Fruit fly (Drosophila melanogaster) whole organism, pupa: ENCODE results near the gene CG31381.

Experiments used
- CG10348 ChIP-seq: fragments of 200-800 bp; sonication (Bioruptor generic); IDR thresholded peaks from 2 replicates; pipeline ENCODE4 v1.3.6; 2022; ENCODE audit warnings: missing biosample characterization, missing genetic modification characterization
- CG12605 ChIP-seq: fragments of 200-800 bp; sonication (Bioruptor generic); IDR thresholded peaks from 2 replicates; pipeline ENCODE4 v1.3.6; 2022; ENCODE audit warnings: missing biosample characterization, missing genetic modification characterization
- CG13204 ChIP-seq: fragments of 200-800 bp; sonication (Bioruptor generic); optimal IDR thresholded peaks from 2 replicates; lab custom pipeline; 2018; ENCODE audit warnings: missing biosample characterization, mild to moderate bottlenecking, missing genetic modification characterization, moderate library complexity
- CG14655 ChIP-seq: fragments of 200-800 bp; sonication (Bioruptor generic); optimal IDR thresholded peaks from 3 replicates; lab custom pipeline; 2017; ENCODE audit warnings: mild to moderate bottlenecking, missing biosample characterization, missing genetic modification reagents, missing genetic modification characterization
- CG15710 ChIP-seq: fragments of 200-800 bp; sonication (Bioruptor generic); optimal IDR thresholded peaks from 2 replicates; lab custom pipeline; 2018; ENCODE audit warnings: missing biosample characterization, mild to moderate bottlenecking, missing genetic modification characterization, moderate library complexity
- CG17806 ChIP-seq: fragments of 200-800 bp; sonication (Bioruptor generic); optimal IDR thresholded peaks from 2 replicates; lab custom pipeline; 2018; ENCODE audit warnings: missing biosample characterization, mild to moderate bottlenecking, missing genetic modification characterization, moderate library complexity
- CG32121 ChIP-seq: fragments of 200-800 bp; sonication (Bioruptor generic); IDR thresholded peaks from 2 replicates; pipeline ENCODE4 v1.3.6; 2022; ENCODE audit warnings: missing biosample characterization, missing genetic modification characterization
- CG34367 ChIP-seq: fragments of 200-800 bp; sonication (Bioruptor generic); optimal IDR thresholded peaks from 2 replicates; lab custom pipeline; 2018; ENCODE audit warnings: missing biosample characterization, mild to moderate bottlenecking, missing genetic modification characterization
- CG4496 ChIP-seq: fragments of 200-800 bp; sonication (Bioruptor generic); IDR thresholded peaks from 3 replicates; pipeline ENCODE4 v1.3.6; 2022; ENCODE audit warnings: missing biosample characterization, missing genetic modification characterization
- CG8159 ChIP-seq: fragments of 200-800 bp; sonication (Bioruptor generic); optimal IDR thresholded peaks from 3 replicates; lab custom pipeline; 2018; ENCODE audit warnings: missing biosample characterization, mild to moderate bottlenecking, missing genetic modification characterization, moderate library complexity
- CG8301 ChIP-seq: fragments of 200-800 bp; sonication (Bioruptor generic); optimal IDR thresholded peaks from 2 replicates; lab custom pipeline; 2018; ENCODE audit warnings: missing biosample characterization, mild to moderate bottlenecking, missing genetic modification characterization
- CG9948 ChIP-seq: fragments of 200-800 bp; sonication (Bioruptor generic); optimal IDR thresholded peaks from 2 replicates; lab custom pipeline; 2018; ENCODE audit warnings: missing biosample characterization, mild to moderate bottlenecking, missing genetic modification characterization, moderate library complexity
- D1 ChIP-seq: fragments of 200-800 bp; sonication (Bioruptor generic); optimal IDR thresholded peaks from 2 replicates; lab custom pipeline; 2018; ENCODE audit warnings: missing biosample characterization, mild to moderate bottlenecking, missing genetic modification characterization, moderate library complexity
- EcR ChIP-seq: fragments of 200-800 bp; sonication (Bioruptor generic); optimal IDR thresholded peaks from 3 replicates; lab custom pipeline; 2019; ENCODE audit warnings: missing biosample characterization, missing genetic modification characterization, mild to moderate bottlenecking, moderate library complexity, missing genetic modification reagents
- Ets98B ChIP-seq: fragments of 200-800 bp; sonication (Bioruptor generic); IDR thresholded peaks from 2 replicates; pipeline ENCODE4 v1.3.6; 2022; ENCODE audit warnings: missing biosample characterization, missing genetic modification characterization
- Pif1A ChIP-seq: fragments of 200-800 bp; sonication (Bioruptor generic); optimal IDR thresholded peaks from 3 replicates; lab custom pipeline; 2016; ENCODE audit warnings: missing biosample characterization, missing genetic modification characterization
- Pif1B ChIP-seq: fragments of 200-800 bp; sonication (Bioruptor generic); optimal IDR thresholded peaks from 3 replicates; lab custom pipeline; 2016; ENCODE audit warnings: missing biosample characterization, missing genetic modification characterization
- Snoo ChIP-seq: fragments of 200-800 bp; sonication (Bioruptor generic); optimal IDR thresholded peaks from 3 replicates; lab custom pipeline; 2017; ENCODE audit warnings: missing biosample characterization, mild to moderate bottlenecking, missing genetic modification characterization, inconsistent platforms
- fd96Ca ChIP-seq: fragments of 200-800 bp; sonication (Bioruptor generic); IDR thresholded peaks from 3 replicates; pipeline ENCODE4 v1.3.6; 2022; ENCODE audit warnings: missing biosample characterization, missing genetic modification characterization
- gl ChIP-seq: fragments of 200-800 bp; sonication (Bioruptor generic); optimal IDR thresholded peaks from 2 replicates; lab custom pipeline; 2018; ENCODE audit warnings: missing biosample characterization, mild to moderate bottlenecking, missing genetic modification characterization
- rn ChIP-seq: fragments of 200-800 bp; sonication (Bioruptor generic); IDR thresholded peaks from 2 replicates; pipeline ENCODE4 v1.3.6; 2022; ENCODE audit warnings: missing biosample characterization, missing genetic modification characterization

CG31381 gene

DNA sequence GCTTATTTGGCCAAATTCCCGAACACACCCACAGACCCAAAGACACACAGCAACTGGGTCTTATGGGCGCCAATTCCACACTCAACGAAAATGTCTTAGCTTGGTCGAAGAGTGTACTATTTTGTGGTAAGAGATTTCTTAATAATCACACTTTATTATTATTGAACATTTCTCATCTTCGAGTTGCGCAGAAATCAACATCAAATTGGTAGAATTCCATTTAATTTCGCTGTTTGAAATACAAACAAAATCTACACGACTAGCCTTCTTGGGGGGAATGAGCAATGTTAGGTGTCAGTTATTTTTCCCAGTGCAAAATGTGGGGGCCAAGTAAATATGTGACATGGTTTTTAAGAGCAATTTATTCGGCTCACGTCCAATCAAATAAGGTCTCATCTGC is 14.1 kb downstream of the CG31381 start:
- TF ChIP-seq D1 (tag; lab: Kevin White, UChicago) (no peak), CG9948 (tag; lab: Kevin White, UChicago) (no peak), CG13204 (GFP tag; lab: Kevin White, UChicago) (no peak), Pif1B (GFP tag; lab: Kevin White, UChicago) (no peak), CG4496 (GFP tag; lab: Robert Waterston, UW) (no peak), gl (tag; lab: Kevin White, UChicago) (no peak), CG34367 (tag; lab: Kevin White, UChicago) (no peak), Snoo (no peak), fd96Ca (peak; percentile 50; the same call in 1 of the 3 replicates), CG15710 (tag; lab: Kevin White, UChicago) (no peak), CG8159 (tag; lab: Kevin White, UChicago) (no peak), CG10348 (GFP tag; lab: Robert Waterston, UW) (no peak), Ets98B (GFP tag; lab: Robert Waterston, UW) (peak; percentile 39), CG12605 (GFP tag; lab: Robert Waterston, UW) (no peak), rn (GFP tag; lab: Robert Waterston, UW) (no peak), CG17806 (no peak), CG8301 (tag; lab: Kevin White, UChicago) (peak; percentile 51), CG32121 (GFP tag; lab: Robert Waterston, UW) (no peak; the same call in 1 of the 2 replicates), EcR (GFP tag; lab: Kevin White, UChicago) (no peak), Pif1A (GFP tag; lab: Kevin White, UChicago) (peak; percentile 3), CG14655 (GFP tag; lab: Kevin White, UChicago) (peak; percentile 45)

DNA sequence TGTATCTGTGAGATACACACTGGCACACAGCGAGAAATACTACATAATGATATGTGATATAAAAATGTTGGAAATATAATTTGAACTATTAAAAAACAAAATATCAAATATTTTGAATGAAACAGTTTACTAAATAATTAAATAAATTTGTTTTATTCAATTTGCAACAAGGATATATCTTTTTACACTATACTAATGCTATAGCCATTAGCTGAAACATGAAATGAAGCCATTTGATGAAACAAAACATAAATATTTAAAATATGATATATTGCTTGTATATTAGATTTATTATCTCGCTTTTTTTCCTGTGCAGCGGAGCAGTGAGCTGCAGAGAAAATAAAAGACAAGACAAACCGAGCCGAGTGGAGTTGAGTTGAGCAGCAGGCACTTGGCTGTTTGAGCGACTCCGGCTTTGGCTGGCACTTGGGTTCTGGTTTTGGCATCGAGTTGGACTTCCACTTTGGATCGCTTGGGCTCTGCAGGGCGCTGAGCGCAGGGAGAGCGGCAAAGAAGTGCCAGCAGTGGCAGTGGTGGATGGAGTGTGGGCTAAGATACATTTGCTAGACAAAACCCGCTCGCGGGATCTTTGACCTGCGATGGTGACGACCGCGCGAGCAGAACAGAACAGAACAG is 16.6 kb downstream of the CG31381 start:
- peak; percentile 23; the same call in 1 of the 2 replicates for TF ChIP-seq CG10348 (GFP tag; lab: Robert Waterston, UW)
- TF ChIP-seq gl (tag; lab: Kevin White, UChicago): peak; percentile 74
- peak; percentile 94 for TF ChIP-seq CG8301 (tag; lab: Kevin White, UChicago)
- peak; percentile 95 for TF ChIP-seq CG9948 (tag; lab: Kevin White, UChicago)
- peak; percentile 88 for TF ChIP-seq CG32121 (GFP tag; lab: Robert Waterston, UW)
- TF ChIP-seq EcR (GFP tag; lab: Kevin White, UChicago): peak; percentile 79
- peak; percentile 79 for TF ChIP-seq CG4496 (GFP tag; lab: Robert Waterston, UW)
- TF ChIP-seq Ets98B (GFP tag; lab: Robert Waterston, UW): peak; percentile 61
- peak; percentile 70 for TF ChIP-seq Pif1A (GFP tag; lab: Kevin White, UChicago)
- peak; percentile 64; the same call in 1 of the 2 replicates for TF ChIP-seq rn (GFP tag; lab: Robert Waterston, UW)
- peak; percentile 56 for TF ChIP-seq CG12605 (GFP tag; lab: Robert Waterston, UW)
- peak; percentile 76 for TF ChIP-seq Pif1B (GFP tag; lab: Kevin White, UChicago)
- peak; percentile 95 for TF ChIP-seq CG17806
- TF ChIP-seq CG14655 (GFP tag; lab: Kevin White, UChicago): peak; percentile 96
- TF ChIP-seq CG34367 (tag; lab: Kevin White, UChicago): peak; percentile 83
- peak; percentile 82 for TF ChIP-seq Snoo
- TF ChIP-seq CG8159 (tag; lab: Kevin White, UChicago): peak; percentile 96
- TF ChIP-seq D1 (tag; lab: Kevin White, UChicago): peak; percentile 98
- TF ChIP-seq fd96Ca: 0 out of 3 replicates have a peak, but pooled peaks have one; percentile 12
- peak; percentile 91 for TF ChIP-seq CG15710 (tag; lab: Kevin White, UChicago)
- TF ChIP-seq CG13204 (GFP tag; lab: Kevin White, UChicago): peak; percentile 51

DNA sequence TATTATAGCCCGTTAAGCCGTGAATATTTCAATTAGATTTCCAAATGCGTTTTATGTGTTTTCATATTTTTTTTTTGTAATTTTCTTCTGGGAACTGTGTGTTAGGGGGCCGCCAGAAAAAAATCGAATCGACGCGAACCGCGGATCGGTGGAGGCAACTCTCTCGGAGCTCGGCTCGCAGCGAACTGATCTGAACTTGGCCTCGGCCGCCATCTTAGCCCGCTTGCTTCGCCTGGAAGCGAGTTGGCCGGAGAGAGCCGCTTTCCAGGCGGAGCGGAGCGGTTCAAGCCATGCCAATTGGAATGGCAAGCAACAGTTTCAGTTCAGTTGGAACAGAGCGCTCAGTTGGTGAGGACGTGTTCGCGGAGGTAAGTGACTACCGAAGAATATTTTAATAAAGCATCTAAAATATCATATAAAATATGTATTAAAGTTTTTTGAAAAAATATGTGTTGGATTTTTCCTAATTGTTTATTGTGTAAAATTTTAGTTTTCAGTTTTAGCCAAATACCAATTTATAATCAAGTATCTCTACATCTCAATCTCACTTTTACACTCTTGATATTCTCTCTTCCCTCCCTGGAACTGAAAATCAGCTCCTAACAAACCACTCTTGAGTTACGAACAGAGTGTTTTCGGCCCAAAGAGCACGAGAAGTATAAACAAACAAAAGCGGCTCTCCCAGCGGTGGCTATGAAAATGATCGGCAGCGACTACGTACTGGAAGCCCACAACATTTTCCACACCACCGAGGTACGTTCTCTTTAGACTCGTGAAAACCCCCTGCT is 17.8 kb downstream of the CG31381 start, which contains the start of the genes CG31121 and CG11069:
Gene CG31121, minus strand, starts transcription at position 187 of the 788 bp plus-strand sequence.
Gene CG11069, plus strand, starts transcription at position 324 of the 788 bp plus-strand sequence.
- TF ChIP-seq Pif1B (GFP tag; lab: Kevin White, UChicago) (no peak), rn (GFP tag; lab: Robert Waterston, UW) (no peak), EcR (GFP tag; lab: Kevin White, UChicago) (peak; percentile 46), Snoo (no peak), D1 (tag; lab: Kevin White, UChicago) (no peak), CG17806 (no peak), CG9948 (tag; lab: Kevin White, UChicago) (no peak), CG32121 (GFP tag; lab: Robert Waterston, UW) (no peak), CG15710 (tag; lab: Kevin White, UChicago) (no peak), CG12605 (GFP tag; lab: Robert Waterston, UW) (no peak), Pif1A (GFP tag; lab: Kevin White, UChicago) (no peak), CG8159 (tag; lab: Kevin White, UChicago) (no peak), CG4496 (GFP tag; lab: Robert Waterston, UW) (no peak), fd96Ca (0 out of 3 replicates have a peak, but pooled peaks have one; percentile 48), CG13204 (GFP tag; lab: Kevin White, UChicago) (peak; percentile 19), Ets98B (GFP tag; lab: Robert Waterston, UW) (peak; percentile 41; the same call in 1 of the 2 replicates), CG34367 (tag; lab: Kevin White, UChicago) (no peak), CG14655 (GFP tag; lab: Kevin White, UChicago) (no peak), CG10348 (GFP tag; lab: Robert Waterston, UW) (no peak)

DNA sequence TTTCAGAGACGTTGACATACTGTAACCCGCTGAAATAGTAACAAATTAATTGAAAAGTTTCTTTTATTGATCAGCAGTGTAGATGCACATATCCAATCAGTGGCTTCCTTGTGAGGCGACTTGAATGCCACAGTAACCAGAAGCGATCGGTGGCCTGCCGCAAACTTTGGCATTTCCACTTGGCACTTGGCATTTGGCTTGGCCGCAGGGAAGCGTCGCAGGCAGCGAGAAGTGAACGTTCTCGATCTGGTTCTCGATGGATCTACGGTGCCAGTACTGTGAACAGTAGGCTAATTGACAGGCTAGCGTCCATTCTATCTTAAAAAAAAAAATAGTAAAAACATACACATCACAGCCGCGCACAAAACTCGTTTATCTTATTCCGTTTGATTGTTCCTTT is 24.0 kb downstream of the CG31381 start, which contains the start of gene CG10845:
Gene CG10845, plus strand, starts transcription at position 301 of the 400 bp plus-strand sequence.
- TF ChIP-seq gl (tag; lab: Kevin White, UChicago) (no peak), CG32121 (GFP tag; lab: Robert Waterston, UW) (no peak), CG10348 (GFP tag; lab: Robert Waterston, UW) (no peak), CG14655 (GFP tag; lab: Kevin White, UChicago) (no peak), rn (GFP tag; lab: Robert Waterston, UW) (no peak), CG9948 (tag; lab: Kevin White, UChicago) (no peak), CG17806 (no peak), CG34367 (tag; lab: Kevin White, UChicago) (no peak)
